Worm (Caenorhabditis elegans): ENCODE data around the gene B0222.1.

- no peak for TF ChIP-seq him-1 (tag; optimal IDR thresholded peaks at IDR 0.05)
- no peak for TF ChIP-seq W03F9.2 (tag; optimal IDR thresholded peaks at IDR 0.05)
These were observed at the start of gene B0222.1 for ce11 chrV:9133950-9134349.

Measured in whole organism, L4/young adult.